Worm (Caenorhabditis elegans) whole organism, early embryonic: ENCODE results near the gene srsx-19.

Experiments used
- B0310.2 ChIP-seq: sonication (generic microtip); optimal IDR thresholded peaks from 2 replicates; lab custom pipeline; 2016; ENCODE audit warnings: mild to moderate bottlenecking, missing genetic modification characterization, missing compliant biosample characterization
- F13C5.2 ChIP-seq: sonication (generic microtip); optimal IDR thresholded peaks from 2 replicates; lab custom pipeline; 2017; ENCODE audit warnings: mild to moderate bottlenecking, missing genetic modification characterization, inconsistent platforms, missing compliant biosample characterization
- aly-1 ChIP-seq: sonication (generic microtip); optimal IDR thresholded peaks from 2 replicates; lab custom pipeline; 2016; ENCODE audit warnings: missing genetic modification characterization, missing compliant biosample characterization
- ama-1 ChIP-seq: fragments of 150-350 bp; optimal IDR thresholded peaks from 2 replicates; lab custom pipeline; 2014
- ceh-13 ChIP-seq: fragments of 200-800 bp; sonication (Bioruptor generic); optimal IDR thresholded peaks from 2 replicates; lab custom pipeline; 2018; ENCODE audit warnings: mild to moderate bottlenecking, missing genetic modification characterization, missing compliant biosample characterization
- ceh-36 ChIP-seq: sonication (generic microtip); optimal IDR thresholded peaks from 2 replicates; lab custom pipeline; 2016; ENCODE audit warnings: missing genetic modification characterization, inconsistent platforms, missing compliant biosample characterization
- ets-7 ChIP-seq: sonication (generic microtip); optimal IDR thresholded peaks from 2 replicates; lab custom pipeline; 2016; ENCODE audit warnings: missing genotype, missing genetic modification characterization, missing compliant biosample characterization
- flt-1 ChIP-seq: fragments of 200-800 bp; sonication (Bioruptor generic); IDR thresholded peaks from 2 replicates; pipeline ENCODE4 v1.3.6; 2022; ENCODE audit warnings: missing genetic modification characterization, missing compliant biosample characterization
- hmbx-1 ChIP-seq: sonication (generic microtip); optimal IDR thresholded peaks from 2 replicates; lab custom pipeline; 2016; ENCODE audit warnings: mild to moderate bottlenecking, missing genetic modification characterization, missing compliant biosample characterization
- hmg-4 ChIP-seq: fragments of 200-800 bp; sonication (Bioruptor generic); optimal IDR thresholded peaks from 2 replicates; lab custom pipeline; 2018; ENCODE audit warnings: mild to moderate bottlenecking, missing genetic modification characterization, missing compliant biosample characterization
- hnd-1 ChIP-seq: sonication (generic microtip); optimal IDR thresholded peaks from 2 replicates; lab custom pipeline; 2016; ENCODE audit warnings: missing genetic modification characterization, missing compliant biosample characterization
- pes-1 ChIP-seq: fragments of 200-800 bp; sonication (Bioruptor generic); IDR thresholded peaks from 2 replicates; pipeline ENCODE4 v1.3.6; 2022; ENCODE audit warnings: missing genetic modification reagents, missing genetic modification characterization, missing compliant biosample characterization
- scrt-1 ChIP-seq: fragments of 200-800 bp; sonication (Bioruptor generic); IDR thresholded peaks from 2 replicates; pipeline ENCODE4 v1.3.6; 2022; ENCODE audit warnings: missing genetic modification characterization, missing compliant biosample characterization
- sea-1 ChIP-seq: fragments of 200-800 bp; sonication (Bioruptor generic); conservative IDR thresholded peaks from 2 replicates; pipeline ENCODE4 v1.3.6; 2022; ENCODE audit warnings: missing genetic modification characterization, missing compliant biosample characterization
- tbx-11 ChIP-seq: fragments of 200-800 bp; sonication (Bioruptor generic); IDR thresholded peaks from 2 replicates; pipeline ENCODE4 v1.3.6; 2022; ENCODE audit warnings: missing genetic modification characterization, missing compliant biosample characterization
- tbx-37 ChIP-seq: fragments of 200-800 bp; sonication (Bioruptor generic); conservative IDR thresholded peaks from 2 replicates; pipeline ENCODE4 v1.3.6; 2022; ENCODE audit warnings: missing genetic modification reagents, missing genetic modification characterization, missing compliant biosample characterization
- tra-4 ChIP-seq: sonication (generic microtip); optimal IDR thresholded peaks from 2 replicates; lab custom pipeline; 2017; ENCODE audit warnings: missing genetic modification characterization, missing compliant biosample characterization

Gene srsx-19

ce11 chrV:13887358-13887757 lies at the start of gene srsx-19:
srsx-19 (plus strand) TSS chrV:13887658.
- TF ChIP-seq ceh-36 (tag; lab: Kevin White, UChicago) (no peak), tra-4 (no peak), hmg-4 (GFP tag; lab: Kevin White, UChicago) (no peak), pes-1 (no peak), ceh-13 (no peak), hnd-1 (tag; lab: Kevin White, UChicago) (no peak), F13C5.2 (no peak), ama-1 (lab: Kevin White, UChicago) (no peak), B0310.2 (tag; lab: Kevin White, UChicago) (no peak), scrt-1 (GFP tag; lab: Robert Waterston, UW) (no peak), tbx-11 (GFP tag; lab: Robert Waterston, UW) (no peak), hmbx-1 (no peak), flt-1 (GFP tag; lab: Robert Waterston, UW) (no peak), ets-7 (no peak), sea-1 (no peak)

- no peak for TF ChIP-seq tbx-37
- TF ChIP-seq flt-1 (GFP tag; lab: Robert Waterston, UW): no peak
- no peak for TF ChIP-seq tra-4
- TF ChIP-seq ets-7: no peak
- TF ChIP-seq pes-1: no peak
- no peak for TF ChIP-seq hmg-4 (GFP tag; lab: Kevin White, UChicago)
- no peak for TF ChIP-seq aly-1 (tag; lab: Kevin White, UChicago)
- TF ChIP-seq ceh-36 (tag; lab: Kevin White, UChicago): no peak
- no peak for TF ChIP-seq tbx-11 (GFP tag; lab: Robert Waterston, UW)
- no peak for TF ChIP-seq sea-1
- TF ChIP-seq hnd-1 (tag; lab: Kevin White, UChicago): no peak
- TF ChIP-seq ceh-13: no peak
- no peak for TF ChIP-seq F13C5.2
- no peak for TF ChIP-seq hmbx-1
- no peak for TF ChIP-seq B0310.2 (tag; lab: Kevin White, UChicago)
- TF ChIP-seq ama-1 (lab: Kevin White, UChicago): no peak
- no peak for TF ChIP-seq scrt-1 (GFP tag; lab: Robert Waterston, UW)
Observed at ce11 chrV:13839433-13839832, 48.0 kb upstream of the srsx-19 start, which contains the start of gene F55B12.10. F55B12.10 (plus strand) TSS chrV:13839733.

ce11 chrV:13840909-13841308 lies 46.5 kb upstream of the srsx-19 start, which contains the start of gene srx-17:
srx-17 (plus strand) TSS chrV:13841209.
- TF ChIP-seq aly-1 (tag; lab: Kevin White, UChicago): no peak
- no peak for TF ChIP-seq tra-4
- TF ChIP-seq sea-1: no peak
- no peak for TF ChIP-seq hmg-4 (GFP tag; lab: Kevin White, UChicago)
- TF ChIP-seq pes-1: no peak
- TF ChIP-seq flt-1 (GFP tag; lab: Robert Waterston, UW): no peak
- no peak for TF ChIP-seq hmbx-1
- TF ChIP-seq tbx-11 (GFP tag; lab: Robert Waterston, UW): no peak
- no peak for TF ChIP-seq F13C5.2
- TF ChIP-seq tbx-37: no peak
- no peak for TF ChIP-seq ama-1 (lab: Kevin White, UChicago)
- no peak for TF ChIP-seq ets-7
- TF ChIP-seq ceh-36 (tag; lab: Kevin White, UChicago): no peak
- TF ChIP-seq B0310.2 (tag; lab: Kevin White, UChicago): no peak
- no peak for TF ChIP-seq scrt-1 (GFP tag; lab: Robert Waterston, UW)

- no peak for TF ChIP-seq F13C5.2
- TF ChIP-seq ama-1 (lab: Kevin White, UChicago): no peak
Observed at ce11 chrV:13843147-13843546, 44.3 kb upstream of the srsx-19 start, which contains the start of gene srx-130. srx-130 (plus strand) TSS chrV:13843447.

ce11 chrV:13845136-13845535 lies 42.3 kb upstream of the srsx-19 start, which contains the start of gene srx-131:
srx-131 (plus strand) TSS chrV:13845436.
- TF ChIP-seq aly-1 (tag; lab: Kevin White, UChicago): no peak
- TF ChIP-seq sea-1: no peak
- no peak for TF ChIP-seq ceh-36 (tag; lab: Kevin White, UChicago)
- no peak for TF ChIP-seq hmbx-1
- no peak for TF ChIP-seq ceh-13

ce11 chrV:13848379-13848778 lies 39.1 kb upstream of the srsx-19 start, which contains the start of gene srx-133:
srx-133 (plus strand) TSS chrV:13848679.
- TF ChIP-seq hmbx-1: no peak
- no peak for TF ChIP-seq ceh-36 (tag; lab: Kevin White, UChicago)
- TF ChIP-seq ama-1 (lab: Kevin White, UChicago): no peak
- TF ChIP-seq flt-1 (GFP tag; lab: Robert Waterston, UW): no peak
- no peak for TF ChIP-seq F13C5.2
- no peak for TF ChIP-seq ets-7
- no peak for TF ChIP-seq ceh-13
- TF ChIP-seq aly-1 (tag; lab: Kevin White, UChicago): no peak
- TF ChIP-seq sea-1: no peak
- TF ChIP-seq tra-4: no peak
- no peak for TF ChIP-seq hnd-1 (tag; lab: Kevin White, UChicago)
- no peak for TF ChIP-seq hmg-4 (GFP tag; lab: Kevin White, UChicago)
- TF ChIP-seq tbx-11 (GFP tag; lab: Robert Waterston, UW): no peak
- TF ChIP-seq tbx-37: no peak

- TF ChIP-seq ets-7 (no peak), tbx-37 (no peak), flt-1 (GFP tag; lab: Robert Waterston, UW) (no peak), sea-1 (no peak), hmbx-1 (no peak), ceh-13 (no peak), ama-1 (lab: Kevin White, UChicago) (no peak), tra-4 (no peak), scrt-1 (GFP tag; lab: Robert Waterston, UW) (no peak), F13C5.2 (no peak), ceh-36 (tag; lab: Kevin White, UChicago) (no peak), B0310.2 (tag; lab: Kevin White, UChicago) (no peak), hnd-1 (tag; lab: Kevin White, UChicago) (no peak)
Observed at ce11 chrV:13850170-13850569, 37.3 kb upstream of the srsx-19 start, which contains the start of gene hpx-2. hpx-2 (plus strand) TSS chrV:13850470.

ce11 chrV:13854306-13854705 lies 33.2 kb upstream of the srsx-19 start, which contains the start of gene ttr-21:
ttr-21 (minus strand) TSS chrV:13854405.
- TF ChIP-seq pes-1 (no peak), ama-1 (lab: Kevin White, UChicago) (no peak)
